Fruit fly (Drosophila melanogaster) whole organism, embryonic: ENCODE data around the gene cic.

Source experiments
- Adf1 ChIP-seq: fragments of 200-800 bp; sonication (Bioruptor generic); IDR thresholded peaks from 2 replicates; pipeline ENCODE4 v1.3.6; 2022; ENCODE audit warnings: missing biosample characterization, missing genetic modification characterization
- BEAF-32 ChIP-seq: fragments of 200-800 bp; sonication (Bioruptor generic); optimal IDR thresholded peaks from 3 replicates; lab custom pipeline; 2017; ENCODE audit warnings: missing biosample characterization, missing genetic modification characterization, mild to moderate bottlenecking, moderate library complexity, missing genetic modification reagents
- CG10209 ChIP-seq: fragments of 200-800 bp; sonication (Bioruptor generic); optimal IDR thresholded peaks from 3 replicates; lab custom pipeline; 2017; ENCODE audit warnings: missing biosample characterization, mild to moderate bottlenecking, missing genetic modification characterization, missing genetic modification reagents
- CG10543 ChIP-seq: fragments of 200-800 bp; sonication (Bioruptor generic); optimal IDR thresholded peaks from 3 replicates; lab custom pipeline; 2017; ENCODE audit warnings: missing biosample characterization, mild to moderate bottlenecking, missing genetic modification characterization, moderate library complexity
- CG10979 ChIP-seq: fragments of 200-800 bp; sonication (Bioruptor generic); optimal IDR thresholded peaks from 2 replicates; lab custom pipeline; 2018; ENCODE audit warnings: missing biosample characterization, mild to moderate bottlenecking, missing genetic modification characterization, moderate library complexity
- CG12071 ChIP-seq: fragments of 200-800 bp; sonication (Bioruptor generic); optimal IDR thresholded peaks from 3 replicates; lab custom pipeline; 2018; ENCODE audit warnings: missing biosample characterization, mild to moderate bottlenecking, missing genetic modification characterization
- CG13123 ChIP-seq: fragments of 200-800 bp; sonication (Bioruptor generic); optimal IDR thresholded peaks from 2 replicates; lab custom pipeline; 2016; ENCODE audit warnings: missing biosample characterization, missing genetic modification characterization
- CG13296 ChIP-seq: fragments of 200-800 bp; sonication (Bioruptor generic); optimal IDR thresholded peaks from 3 replicates; lab custom pipeline; 2018; ENCODE audit warnings: missing biosample characterization, mild to moderate bottlenecking, missing genetic modification characterization
- CG13424 ChIP-seq: fragments of 200-800 bp; sonication (Bioruptor generic); optimal IDR thresholded peaks from 2 replicates; lab custom pipeline; 2019; ENCODE audit warnings: missing biosample characterization, mild to moderate bottlenecking, missing genetic modification characterization, moderate library complexity
- CG14441 ChIP-seq: fragments of 200-800 bp; sonication (Bioruptor generic); IDR thresholded peaks from 2 replicates; pipeline ENCODE4 v1.3.6; 2022; ENCODE audit warnings: missing biosample characterization, missing genetic modification characterization
- CG14710 ChIP-seq: fragments of 200-800 bp; sonication (Bioruptor generic); optimal IDR thresholded peaks from 3 replicates; lab custom pipeline; 2019; ENCODE audit warnings: missing biosample characterization, mild to moderate bottlenecking, missing genetic modification characterization, moderate library complexity
- CG16863 ChIP-seq: fragments of 200-800 bp; sonication (Bioruptor generic); optimal IDR thresholded peaks from 3 replicates; lab custom pipeline; 2016; ENCODE audit warnings: missing biosample characterization, missing genetic modification characterization
- CG17186 ChIP-seq: fragments of 200-800 bp; sonication (Bioruptor generic); optimal IDR thresholded peaks from 3 replicates; lab custom pipeline; 2017; ENCODE audit warnings: missing biosample characterization, missing genetic modification reagents, missing genetic modification characterization
- CG2202 ChIP-seq: fragments of 200-800 bp; sonication (Bioruptor generic); optimal IDR thresholded peaks from 2 replicates; lab custom pipeline; 2018; ENCODE audit warnings: missing biosample characterization, mild to moderate bottlenecking, missing genetic modification characterization
- CG3281 ChIP-seq: fragments of 200-800 bp; sonication (Bioruptor generic); optimal IDR thresholded peaks from 3 replicates; lab custom pipeline; 2017; ENCODE audit warnings: missing biosample characterization, mild to moderate bottlenecking, missing genetic modification characterization
- CG33557 ChIP-seq: fragments of 200-800 bp; sonication (Bioruptor generic); optimal IDR thresholded peaks from 2 replicates; lab custom pipeline; 2019; ENCODE audit warnings: missing biosample characterization, mild to moderate bottlenecking, missing genetic modification characterization, moderate library complexity
- CG3407 ChIP-seq: fragments of 200-800 bp; sonication (Bioruptor generic); optimal IDR thresholded peaks from 2 replicates; lab custom pipeline; 2018; ENCODE audit warnings: missing biosample characterization, mild to moderate bottlenecking, missing genetic modification characterization
- CG34376 ChIP-seq: fragments of 200-800 bp; sonication (Bioruptor generic); optimal IDR thresholded peaks from 2 replicates; lab custom pipeline; 2018; ENCODE audit warnings: missing biosample characterization, mild to moderate bottlenecking, missing genetic modification characterization
- CG7839 ChIP-seq: fragments of 200-800 bp; sonication (Bioruptor generic); optimal IDR thresholded peaks from 3 replicates; lab custom pipeline; 2018; ENCODE audit warnings: missing biosample characterization, mild to moderate bottlenecking, missing genetic modification characterization, moderate library complexity
- CG8089 ChIP-seq: fragments of 200-800 bp; sonication (Bioruptor generic); optimal IDR thresholded peaks from 3 replicates; lab custom pipeline; 2016; ENCODE audit warnings: missing biosample characterization, missing genetic modification characterization
- CHES-1-like ChIP-seq: fragments of 200-800 bp; sonication (Bioruptor generic); optimal IDR thresholded peaks from 2 replicates; lab custom pipeline; 2016; ENCODE audit warnings: missing biosample characterization, missing genetic modification characterization
- D ChIP-seq, 2 experiments: fragments of 200-800 bp in 1 of 2; fragments of >200 bp in 1 of 2; sonication (Bioruptor generic) in 1 of 2; optimal IDR thresholded peaks; 2 replicates in 1 of 2; 3 replicates in 1 of 2; lab custom pipeline; 2017; ENCODE audit warnings: mild to moderate bottlenecking in 1 of 2, missing biosample characterization in 1 of 2, missing genetic modification characterization in 1 of 2, missing genetic modification reagents in 1 of 2
- Fer3 ChIP-seq: fragments of 200-800 bp; sonication (Bioruptor generic); optimal IDR thresholded peaks from 2 replicates; lab custom pipeline; 2018; ENCODE audit warnings: missing biosample characterization, mild to moderate bottlenecking, missing genetic modification characterization, moderate library complexity
- HHEX ChIP-seq: fragments of 200-800 bp; sonication (Bioruptor generic); optimal IDR thresholded peaks from 3 replicates; lab custom pipeline; 2017; ENCODE audit warnings: missing biosample characterization, mild to moderate bottlenecking, missing genetic modification characterization, missing genetic modification reagents
- HLH3B ChIP-seq: fragments of 200-800 bp; sonication (Bioruptor generic); IDR thresholded peaks from 2 replicates; pipeline ENCODE4 v1.3.6; 2022; ENCODE audit warnings: missing biosample characterization, missing genetic modification characterization
- HLH4C ChIP-seq: fragments of 200-800 bp; sonication (Bioruptor generic); IDR thresholded peaks from 3 replicates; pipeline ENCODE4 v1.3.6; 2022; ENCODE audit warnings: missing biosample characterization, missing genetic modification characterization; ENCODE audit not compliant: partially characterized antibody
- HLHmδ ChIP-seq: fragments of 200-800 bp; sonication (Bioruptor generic); optimal IDR thresholded peaks from 2 replicates; lab custom pipeline; 2018; ENCODE audit warnings: missing biosample characterization, mild to moderate bottlenecking, missing genetic modification characterization, moderate library complexity
- Rfx ChIP-seq: fragments of 200-800 bp; sonication (Bioruptor generic); IDR thresholded peaks from 2 replicates; pipeline ENCODE4 v1.3.6; 2022; ENCODE audit warnings: missing biosample characterization, missing genetic modification characterization
- Xrp1 ChIP-seq: fragments of 200-800 bp; sonication (Bioruptor generic); IDR thresholded peaks from 2 replicates; pipeline ENCODE4 v1.3.6; 2022; ENCODE audit warnings: missing biosample characterization, missing genetic modification characterization
- YL-1 ChIP-seq: fragments of 200-800 bp; sonication (Bioruptor generic); optimal IDR thresholded peaks from 3 replicates; lab custom pipeline; 2017; ENCODE audit warnings: missing biosample characterization, mild to moderate bottlenecking, missing genetic modification characterization
- ac ChIP-seq: fragments of 200-800 bp; sonication (Bioruptor generic); optimal IDR thresholded peaks from 3 replicates; lab custom pipeline; 2017; ENCODE audit warnings: missing biosample characterization, mild to moderate bottlenecking, missing genetic modification characterization
- bsh ChIP-seq, 2 experiments: fragments of 200-800 bp; sonication (Bioruptor generic); optimal IDR thresholded peaks; 2 replicates each; lab custom pipeline; 2017 to 2018; ENCODE audit warnings: mild to moderate bottlenecking in 2 of 2, missing biosample characterization in 2 of 2, missing genetic modification characterization in 2 of 2, moderate library complexity in 1 of 2
- cg ChIP-seq: fragments of 200-800 bp; sonication (Bioruptor generic); optimal IDR thresholded peaks from 3 replicates; lab custom pipeline; 2019; ENCODE audit warnings: missing biosample characterization, mild to moderate bottlenecking, missing genetic modification characterization, moderate library complexity
- fd3F ChIP-seq: fragments of 200-800 bp; sonication (Bioruptor generic); optimal IDR thresholded peaks from 2 replicates; lab custom pipeline; 2018; ENCODE audit warnings: missing biosample characterization, mild to moderate bottlenecking, missing genetic modification characterization, moderate library complexity
- gem ChIP-seq: fragments of 200-800 bp; sonication (Bioruptor generic); optimal IDR thresholded peaks from 2 replicates; lab custom pipeline; 2019; ENCODE audit warnings: missing biosample characterization, mild to moderate bottlenecking, missing genetic modification characterization, moderate library complexity
- grn ChIP-seq: fragments of 200-800 bp; sonication (Bioruptor generic); optimal IDR thresholded peaks from 3 replicates; lab custom pipeline; 2017; ENCODE audit warnings: missing biosample characterization, missing genetic modification characterization
- hkb ChIP-seq, 2 experiments: fragments of 200-800 bp in 1 of 2; fragments of >200 bp in 1 of 2; sonication (Bioruptor generic) in 1 of 2; IDR thresholded peaks in 1 of 2; optimal IDR thresholded peaks in 1 of 2; 2 replicates each; pipeline versions ENCODE4 v1.3.6 to Lab custom; 2017 to 2022; ENCODE audit warnings: missing biosample characterization in 1 of 2, missing genetic modification characterization in 1 of 2
- klu ChIP-seq: fragments of 200-800 bp; sonication (Bioruptor generic); IDR thresholded peaks from 2 replicates; pipeline ENCODE4 v1.3.6; 2022; ENCODE audit warnings: missing biosample characterization, missing genetic modification characterization
- nau ChIP-seq: fragments of 200-800 bp; sonication (Bioruptor generic); optimal IDR thresholded peaks from 3 replicates; lab custom pipeline; 2017; ENCODE audit warnings: missing biosample characterization, mild to moderate bottlenecking, missing genetic modification characterization, missing genetic modification reagents
- nmo ChIP-seq: fragments of 200-800 bp; sonication (Bioruptor generic); optimal IDR thresholded peaks from 2 replicates; lab custom pipeline; 2018; ENCODE audit warnings: missing biosample characterization, mild to moderate bottlenecking, missing genetic modification characterization, moderate library complexity
- repo ChIP-seq: fragments of 200-800 bp; sonication (Bioruptor generic); optimal IDR thresholded peaks from 2 replicates; lab custom pipeline; 2016; ENCODE audit warnings: missing biosample characterization, missing genetic modification characterization
- sc ChIP-seq, 3 experiments: fragments of >200 bp in 2 of 3; fragments of 200-800 bp in 1 of 3; sonication (Bioruptor generic) in 1 of 3; optimal IDR thresholded peaks; 2 replicates in 2 of 3; 3 replicates in 1 of 3; lab custom pipeline; 2017; ENCODE audit warnings: mild to moderate bottlenecking in 1 of 3, missing biosample characterization in 1 of 3, missing genetic modification characterization in 1 of 3, missing genetic modification reagents in 1 of 3
- seq ChIP-seq: fragments of 200-800 bp; sonication (Bioruptor generic); IDR thresholded peaks from 2 replicates; pipeline ENCODE4 v1.3.6; 2022; ENCODE audit warnings: missing biosample characterization, missing genetic modification characterization
- stc ChIP-seq: fragments of 200-800 bp; sonication (Bioruptor generic); IDR thresholded peaks from 2 replicates; pipeline ENCODE4 v1.3.6; 2022; ENCODE audit warnings: missing biosample characterization, missing genetic modification characterization
- ttk ChIP-seq: fragments of 200-800 bp; sonication (Bioruptor generic); IDR thresholded peaks from 2 replicates; pipeline ENCODE4 v2.1.2; 2022; ENCODE audit warnings: missing biosample characterization, missing genetic modification characterization
- vvl ChIP-seq: fragments of 200-800 bp; sonication (Bioruptor generic); IDR thresholded peaks from 2 replicates; pipeline ENCODE4 v1.3.6; 2022; ENCODE audit warnings: missing biosample characterization, missing genetic modification characterization

Gene cic

DNA sequence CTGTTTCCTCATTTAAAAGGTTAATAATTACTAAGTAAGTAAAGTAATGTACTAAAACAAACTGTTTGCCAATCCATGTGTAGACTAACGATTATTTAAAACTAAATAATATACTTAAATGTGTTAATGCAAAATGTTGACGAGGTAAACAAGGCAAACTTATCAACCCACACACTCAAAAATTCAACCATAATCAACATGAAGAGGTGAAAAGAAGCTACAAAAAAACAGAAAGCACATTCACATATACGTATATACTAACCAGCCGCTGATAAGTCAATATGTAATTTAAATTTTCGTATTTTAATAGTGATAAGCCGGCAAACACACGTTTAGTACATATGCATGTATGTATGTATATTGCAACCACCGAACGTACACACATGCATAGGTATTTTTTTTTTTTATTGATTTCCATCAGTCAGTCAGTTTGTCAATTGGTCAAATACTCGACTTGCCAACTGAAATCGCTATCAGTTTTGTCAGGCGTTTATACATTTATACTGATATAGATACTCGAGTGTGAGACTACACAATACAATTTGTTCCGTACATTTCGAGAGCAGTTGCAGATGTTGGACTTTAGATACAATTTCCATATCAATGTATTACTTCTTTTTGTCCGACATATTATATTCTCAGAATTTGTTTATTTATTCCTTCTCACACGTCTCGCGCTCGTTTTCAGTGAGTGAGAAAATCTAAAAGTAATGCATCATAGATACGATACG lies 7.0 kb downstream of the cic start (continued):
- TF ChIP-seq hkb (optimal IDR thresholded peaks at IDR 0.05; lab: Kevin White, UChicago) (no peak), hkb (GFP tag; IDR thresholded peaks at IDR 0.05; lab: Robert Waterston, UW) (peak; percentile 30), grn (GFP tag; lab: Kevin White, UChicago) (peak; percentile 41), Rfx (peak; percentile 43; the same call in 1 of the 2 replicates), CG13424 (tag; lab: Kevin White, UChicago) (peak; percentile 43), CG7839 (tag; lab: Kevin White, UChicago) (peak; percentile 58), HHEX (GFP tag; lab: Kevin White, UChicago) (peak; percentile 22), fd3F (GFP tag; lab: Kevin White, UChicago) (peak; percentile 44), CG13296 (GFP tag; lab: Kevin White, UChicago) (peak; percentile 42), repo (GFP tag; lab: Kevin White, UChicago) (no peak), CG3281 (peak; percentile 51), sc (optimal IDR thresholded peaks at IDR 0.05; lab: Kevin White, UChicago) (no peak), sc (GFP tag; optimal IDR thresholded peaks at IDR 0.05; lab: Kevin White, UChicago) (peak; percentile 36), CG33557 (peak; percentile 38), nmo (GFP tag; lab: Kevin White, UChicago) (peak; percentile 9), D (optimal IDR thresholded peaks at IDR 0.05; lab: Kevin White, UChicago) (no peak), D (GFP tag; optimal IDR thresholded peaks at IDR 0.05; lab: Kevin White, UChicago) (peak; percentile 8), CG10979 (tag; lab: Kevin White, UChicago) (peak; percentile 30), CG34376 (GFP tag; lab: Kevin White, UChicago) (peak; percentile 54), klu (GFP tag; lab: Robert Waterston, UW) (no peak), cg (peak; percentile 53), CG10543 (GFP tag; lab: Kevin White, UChicago) (peak; percentile 24), CG13123 (no peak), stc (GFP tag; lab: Robert Waterston, UW) (peak; percentile 58; the same call in 1 of the 2 replicates), CG17186 (GFP tag; lab: Kevin White, UChicago) (no peak), HLH3B (GFP tag; lab: Robert Waterston, UW) (peak; percentile 13; the same call in 1 of the 2 replicates), HLHmδ (GFP tag; lab: Kevin White, UChicago) (no peak), CG8089 (peak; percentile 3), BEAF-32 (GFP tag; lab: Kevin White, UChicago) (no peak), vvl (peak; percentile 50), YL-1 (GFP tag; lab: Kevin White, UChicago) (peak; percentile 21), nau (peak; percentile 62), gem (peak; percentile 60), Fer3 (tag; lab: Kevin White, UChicago) (peak; percentile 51), ttk (GFP tag; lab: Robert Waterston, UW) (no peak), CHES-1-like (GFP tag; lab: Kevin White, UChicago) (peak; percentile 28), seq (GFP tag; lab: Robert Waterston, UW) (no peak; the same call in 1 of the 2 replicates), ac (GFP tag; lab: Kevin White, UChicago) (peak; percentile 43), CG10209 (GFP tag; lab: Kevin White, UChicago) (peak; percentile 62), Xrp1 (peak; percentile 60), bsh (GFP tag; optimal IDR thresholded peaks at IDR 0.05; lab: Kevin White, UChicago) (peak in 1 of 2 experiments; percentile 73), CG14441 (GFP tag; lab: Robert Waterston, UW) (peak; percentile 47), CG3407 (GFP tag; lab: Kevin White, UChicago) (peak; percentile 70), CG2202 (tag; lab: Kevin White, UChicago) (peak; percentile 16), Adf1 (GFP tag; lab: Robert Waterston, UW) (no peak), CG16863 (GFP tag; lab: Kevin White, UChicago) (peak; percentile 16), HLH4C (no peak), CG12071 (GFP tag; lab: Kevin White, UChicago) (peak; percentile 18), CG14710 (tag; lab: Kevin White, UChicago) (peak; percentile 51)
